Fruit fly (Drosophila melanogaster) whole organism, embryonic: ENCODE results near the gene kin17.
A peak's percentile ranks its signal among the peaks of the same experiment; 100 is the strongest.

Experiments
- Asciz ChIP-seq: fragments of 200-800 bp; sonication (Bioruptor generic); optimal IDR thresholded peaks from 2 replicates; lab custom pipeline; 2017; ENCODE audit warnings: missing biosample characterization, mild to moderate bottlenecking, missing genetic modification characterization, missing genetic modification reagents
- BEAF-32 ChIP-seq: fragments of 200-800 bp; sonication (Bioruptor generic); optimal IDR thresholded peaks from 3 replicates; lab custom pipeline; 2017; ENCODE audit warnings: missing biosample characterization, missing genetic modification characterization, mild to moderate bottlenecking, moderate library complexity, missing genetic modification reagents
- Bgb ChIP-seq: fragments of 200-800 bp; sonication (Bioruptor generic); IDR thresholded peaks from 2 replicates; pipeline ENCODE4 v1.3.6; 2022; ENCODE audit warnings: missing biosample characterization, missing genetic modification characterization; ENCODE audit not compliant: partially characterized antibody
- CG11456 ChIP-seq: fragments of 200-800 bp; sonication (Bioruptor generic); IDR thresholded peaks from 3 replicates; pipeline ENCODE4 v1.3.6; 2022; ENCODE audit warnings: missing biosample characterization, missing genetic modification characterization
- CG14050 ChIP-seq: fragments of 200-800 bp; sonication (Bioruptor generic); IDR thresholded peaks from 3 replicates; pipeline ENCODE4 v1.3.6; 2022; ENCODE audit warnings: missing biosample characterization, missing genetic modification characterization
- CG14441 ChIP-seq: fragments of 200-800 bp; sonication (Bioruptor generic); IDR thresholded peaks from 2 replicates; pipeline ENCODE4 v1.3.6; 2022; ENCODE audit warnings: missing biosample characterization, missing genetic modification characterization
- CG16813 ChIP-seq: fragments of 200-800 bp; sonication (Bioruptor generic); IDR thresholded peaks from 3 replicates; pipeline ENCODE4 v1.3.6; 2022; ENCODE audit warnings: missing biosample characterization, missing genetic modification characterization; ENCODE audit not compliant: partially characterized antibody
- CG17186 ChIP-seq: fragments of 200-800 bp; sonication (Bioruptor generic); optimal IDR thresholded peaks from 3 replicates; lab custom pipeline; 2017; ENCODE audit warnings: missing biosample characterization, missing genetic modification reagents, missing genetic modification characterization
- CG17912 ChIP-seq: fragments of 200-800 bp; sonication (Bioruptor generic); optimal IDR thresholded peaks from 2 replicates; lab custom pipeline; 2018; ENCODE audit warnings: missing biosample characterization, mild to moderate bottlenecking, missing genetic modification characterization
- CG2199 ChIP-seq: fragments of 200-800 bp; sonication (Bioruptor generic); IDR thresholded peaks from 3 replicates; pipeline ENCODE4 v1.3.6; 2022; ENCODE audit warnings: missing biosample characterization, missing genetic modification characterization
- CG2712 ChIP-seq: fragments of 200-800 bp; optimal IDR thresholded peaks from 3 replicates; lab custom pipeline; 2019; ENCODE audit warnings: missing biosample characterization, mild to moderate bottlenecking, missing genetic modification characterization, moderate library complexity
- CG3065 ChIP-seq: fragments of 200-800 bp; sonication (Bioruptor generic); optimal IDR thresholded peaks from 2 replicates; lab custom pipeline; 2016; ENCODE audit warnings: missing biosample characterization, missing genetic modification characterization
- CG4282 ChIP-seq: fragments of 200-800 bp; sonication (Bioruptor generic); optimal IDR thresholded peaks from 2 replicates; lab custom pipeline; 2016; ENCODE audit warnings: missing biosample characterization, missing genetic modification characterization
- CG4617 ChIP-seq: fragments of 200-800 bp; sonication (Bioruptor generic); optimal IDR thresholded peaks from 3 replicates; lab custom pipeline; 2016; ENCODE audit warnings: missing biosample characterization, missing genetic modification characterization, borderline replicate concordance
- CG6791 ChIP-seq: fragments of 200-800 bp; sonication (Bioruptor generic); IDR thresholded peaks from 3 replicates; pipeline ENCODE4 v1.3.6; 2022; ENCODE audit warnings: missing biosample characterization, missing genetic modification characterization; ENCODE audit not compliant: partially characterized antibody
- CG6813 ChIP-seq: fragments of 200-800 bp; sonication (Bioruptor generic); optimal IDR thresholded peaks from 2 replicates; lab custom pipeline; 2017; ENCODE audit warnings: missing biosample characterization, missing genetic modification characterization, mild to moderate bottlenecking, moderate library complexity, missing genetic modification reagents
- CG8359 ChIP-seq: fragments of 200-800 bp; sonication (Bioruptor generic); optimal IDR thresholded peaks from 2 replicates; lab custom pipeline; 2017; ENCODE audit warnings: missing biosample characterization, mild to moderate bottlenecking, missing genetic modification characterization, borderline replicate concordance
- CG8924 ChIP-seq: fragments of 200-800 bp; optimal IDR thresholded peaks from 3 replicates; lab custom pipeline; 2019; ENCODE audit warnings: missing biosample characterization, mild to moderate bottlenecking, missing genetic modification characterization, moderate library complexity
- CG9727 ChIP-seq: fragments of 200-800 bp; sonication (Bioruptor generic); optimal IDR thresholded peaks from 3 replicates; lab custom pipeline; 2017; ENCODE audit warnings: missing biosample characterization, mild to moderate bottlenecking, missing genetic modification characterization
- CG9876 ChIP-seq: fragments of 200-800 bp; sonication (Bioruptor generic); optimal IDR thresholded peaks from 2 replicates; lab custom pipeline; 2016; ENCODE audit warnings: missing biosample characterization, missing genetic modification characterization
- CG9932 ChIP-seq: fragments of 200-800 bp; sonication (Bioruptor generic); IDR thresholded peaks from 2 replicates; pipeline ENCODE4 v1.3.6; 2022; ENCODE audit warnings: missing biosample characterization, missing genetic modification characterization
- CTCF ChIP-seq: fragments of 200-800 bp; sonication (Bioruptor generic); optimal IDR thresholded peaks from 2 replicates; lab custom pipeline; 2017; ENCODE audit warnings: missing biosample characterization, mild to moderate bottlenecking, missing genetic modification characterization, moderate library complexity
- Dip2 ChIP-seq: fragments of 200-800 bp; sonication (Bioruptor generic); IDR thresholded peaks from 2 replicates; pipeline ENCODE4 v1.3.6; 2022; ENCODE audit warnings: missing biosample characterization, missing genetic modification characterization
- Lpt ChIP-seq: fragments of >200 bp; optimal IDR thresholded peaks from 2 replicates; lab custom pipeline; 2018; ENCODE audit warnings: missing biosample characterization, missing genetic modification characterization
- NC2β ChIP-seq: fragments of 200-800 bp; sonication (Bioruptor generic); optimal IDR thresholded peaks from 2 replicates; lab custom pipeline; 2016; ENCODE audit warnings: missing biosample characterization, missing genetic modification characterization
- Nf-YB ChIP-seq: fragments of 200-800 bp; sonication (Bioruptor generic); optimal IDR thresholded peaks from 3 replicates; lab custom pipeline; 2019; ENCODE audit warnings: missing biosample characterization, mild to moderate bottlenecking, missing genetic modification characterization, moderate library complexity
- Opbp ChIP-seq: fragments of 200-800 bp; sonication (Bioruptor generic); IDR thresholded peaks from 3 replicates; pipeline ENCODE4 v1.3.6; 2022; ENCODE audit warnings: missing biosample characterization, missing genetic modification characterization; ENCODE audit not compliant: partially characterized antibody
- Sox100B ChIP-seq: fragments of 200-800 bp; sonication (Bioruptor generic); optimal IDR thresholded peaks from 3 replicates; lab custom pipeline; 2018; ENCODE audit warnings: missing biosample characterization, mild to moderate bottlenecking, missing genetic modification characterization
- Sox102F ChIP-seq: fragments of 200-800 bp; sonication (Bioruptor generic); optimal IDR thresholded peaks from 2 replicates; lab custom pipeline; 2018; ENCODE audit warnings: missing biosample characterization, mild to moderate bottlenecking, missing genetic modification characterization, moderate library complexity
- TFAM ChIP-seq: fragments of 200-800 bp; sonication (Bioruptor generic); optimal IDR thresholded peaks from 2 replicates; lab custom pipeline; 2017; ENCODE audit warnings: missing biosample characterization, missing genetic modification characterization, inconsistent platforms
- Taf1 ChIP-seq: fragments of 200-800 bp; sonication (Bioruptor generic); IDR thresholded peaks from 2 replicates; pipeline ENCODE4 v1.3.6; 2022; ENCODE audit warnings: missing biosample characterization, missing genetic modification characterization
- amos ChIP-seq: fragments of 200-800 bp; sonication (Bioruptor generic); IDR thresholded peaks from 2 replicates; pipeline ENCODE4 v1.3.6; 2022; ENCODE audit warnings: missing biosample characterization, missing genetic modification characterization; ENCODE audit not compliant: partially characterized antibody
- bbx ChIP-seq: fragments of 200-800 bp; sonication (Bioruptor generic); IDR thresholded peaks from 2 replicates; pipeline ENCODE4 v1.3.6; 2022; ENCODE audit warnings: missing biosample characterization, missing genetic modification characterization; ENCODE audit not compliant: partially characterized antibody
- bsh ChIP-seq, 2 experiments: fragments of 200-800 bp; sonication (Bioruptor generic); optimal IDR thresholded peaks; 2 replicates each; lab custom pipeline; 2017 to 2018; ENCODE audit warnings: mild to moderate bottlenecking in 2 of 2, missing biosample characterization in 2 of 2, missing genetic modification characterization in 2 of 2, moderate library complexity in 1 of 2
- chm ChIP-seq: fragments of 200-800 bp; sonication (Bioruptor generic); IDR thresholded peaks from 2 replicates; pipeline ENCODE4 v1.3.6; 2022; ENCODE audit warnings: missing biosample characterization, missing genetic modification characterization
- crol ChIP-seq: fragments of 200-800 bp; sonication (Bioruptor generic); IDR thresholded peaks from 2 replicates; pipeline ENCODE4 v1.3.6; 2022; ENCODE audit warnings: missing biosample characterization, missing genetic modification characterization
- exex ChIP-seq: fragments of 200-800 bp; sonication (Bioruptor generic); optimal IDR thresholded peaks from 4 replicates; lab custom pipeline; 2018; ENCODE audit warnings: missing biosample characterization, mild to moderate bottlenecking, missing genetic modification characterization, moderate library complexity
- fd96Cb ChIP-seq: fragments of 200-800 bp; sonication (Bioruptor generic); optimal IDR thresholded peaks from 2 replicates; lab custom pipeline; 2018; ENCODE audit warnings: missing biosample characterization, mild to moderate bottlenecking, missing genetic modification characterization, moderate library complexity
- h ChIP-seq: fragments of >200 bp; optimal IDR thresholded peaks from 2 replicates; lab custom pipeline; 2017
- ind ChIP-seq: fragments of 200-800 bp; sonication (Bioruptor generic); optimal IDR thresholded peaks from 3 replicates; lab custom pipeline; 2016; ENCODE audit warnings: missing biosample characterization, missing genetic modification characterization
- insv ChIP-seq, 2 experiments: fragments of 200-800 bp; sonication (Bioruptor generic); optimal IDR thresholded peaks; 3 replicates each; lab custom pipeline; 2016 to 2018; ENCODE audit warnings: missing biosample characterization in 2 of 2, missing genetic modification characterization in 2 of 2
- knrl ChIP-seq: fragments of 200-800 bp; sonication (Bioruptor generic); IDR thresholded peaks from 3 replicates; pipeline ENCODE4 v1.3.6; 2022; ENCODE audit warnings: missing biosample characterization, missing genetic modification characterization; ENCODE audit not compliant: partially characterized antibody
- lola ChIP-seq, 3 experiments: fragments of >200 bp in 2 of 3; fragments of 200-800 bp in 1 of 3; sonication (Bioruptor generic) in 1 of 3; optimal IDR thresholded peaks; 2 replicates each; lab custom pipeline; 2017 to 2019; ENCODE audit warnings: missing biosample characterization in 3 of 3, missing genetic modification characterization in 3 of 3, mild to moderate bottlenecking in 1 of 3, moderate library complexity in 1 of 3
- mam ChIP-seq: fragments of 200-800 bp; sonication (Bioruptor generic); optimal IDR thresholded peaks from 3 replicates; lab custom pipeline; 2016; ENCODE audit warnings: missing biosample characterization, missing genetic modification characterization
- nmo ChIP-seq: fragments of 200-800 bp; sonication (Bioruptor generic); optimal IDR thresholded peaks from 2 replicates; lab custom pipeline; 2018; ENCODE audit warnings: missing biosample characterization, mild to moderate bottlenecking, missing genetic modification characterization, moderate library complexity
- psq ChIP-seq: fragments of 200-800 bp; sonication (Bioruptor generic); optimal IDR thresholded peaks from 2 replicates; lab custom pipeline; 2017; ENCODE audit warnings: missing biosample characterization, missing genetic modification characterization
- row ChIP-seq: fragments of 200-800 bp; sonication (Bioruptor generic); IDR thresholded peaks from 3 replicates; pipeline ENCODE4 v1.3.6; 2022; ENCODE audit warnings: missing biosample characterization, missing genetic modification characterization
- stwl ChIP-seq: fragments of 200-800 bp; sonication (Bioruptor generic); optimal IDR thresholded peaks from 3 replicates; lab custom pipeline; 2018; ENCODE audit warnings: missing biosample characterization, mild to moderate bottlenecking, missing genetic modification characterization, moderate library complexity
- toy ChIP-seq: fragments of 200-800 bp; sonication (Bioruptor generic); IDR thresholded peaks from 2 replicates; pipeline ENCODE4 v1.3.6; 2022; ENCODE audit warnings: missing biosample characterization, missing genetic modification characterization
- usp ChIP-seq: fragments of >200 bp; optimal IDR thresholded peaks from 2 replicates; lab custom pipeline; 2017; ENCODE audit warnings: missing biosample characterization, missing genetic modification characterization
- zfh1 ChIP-seq: fragments of 200-800 bp; sonication (Bioruptor generic); IDR thresholded peaks from 3 replicates; pipeline ENCODE4 v1.3.6; 2022; ENCODE audit warnings: missing biosample characterization, missing genetic modification characterization

kin17 gene

dm6 chr3L:20320044-20320443 is 36.6 kb upstream of the kin17 start:
- no peak for TF ChIP-seq CG17912
- no peak for TF ChIP-seq fd96Cb
- peak; percentile 49; the same call in 1 of the 3 replicates for TF ChIP-seq knrl (GFP tag; lab: Robert Waterston, UW)
- no peak for TF ChIP-seq lola (GFP tag; optimal IDR thresholded peaks at IDR 0.05; lab: Kevin White, UChicago)
- TF ChIP-seq CG8924 (tag; lab: Kevin White, UChicago) = no peak
- peak; percentile 12 for TF ChIP-seq stwl (tag; lab: Kevin White, UChicago)
- peak; percentile 65 for TF ChIP-seq Bgb (GFP tag; lab: Robert Waterston, UW)
- TF ChIP-seq Lpt (GFP tag; lab: Kevin White, UChicago) = no peak
- TF ChIP-seq CG16813 (GFP tag; lab: Robert Waterston, UW) = peak; percentile 53
- TF ChIP-seq CG4282 (GFP tag; lab: Kevin White, UChicago) = no peak
- TF ChIP-seq exex (tag; lab: Kevin White, UChicago) = no peak
- TF ChIP-seq CG14441 (GFP tag; lab: Robert Waterston, UW) = no peak
- TF ChIP-seq CG11456 = peak; percentile 42; the same call in 1 of the 3 replicates
- peak; percentile 82 for TF ChIP-seq CG2199 (GFP tag; lab: Robert Waterston, UW)
- no peak for TF ChIP-seq CG6813 (GFP tag; lab: Kevin White, UChicago)
- TF ChIP-seq CG14050 (GFP tag; lab: Robert Waterston, UW) = no peak
- TF ChIP-seq NC2β = no peak
- TF ChIP-seq h (lab: Kevin White, UChicago) = no peak
- no peak for TF ChIP-seq CG2712 (tag; lab: Kevin White, UChicago)
- peak; percentile 43; the same call in 1 of the 2 replicates for TF ChIP-seq bbx (GFP tag; lab: Robert Waterston, UW)
- no peak for TF ChIP-seq row
- TF ChIP-seq Dip2 (GFP tag; lab: Robert Waterston, UW) = no peak
- TF ChIP-seq TFAM (GFP tag; lab: Kevin White, UChicago) = no peak
- peak; percentile 51; the same call in 2 of the 3 replicates for TF ChIP-seq CG6791
- TF ChIP-seq toy = no peak
- TF ChIP-seq CG17186 = no peak
- peak; percentile 91 for TF ChIP-seq CTCF
- peak; percentile 52 for TF ChIP-seq BEAF-32 (GFP tag; lab: Kevin White, UChicago)
- no peak for TF ChIP-seq psq (GFP tag; lab: Kevin White, UChicago)
- peak; percentile 57 for TF ChIP-seq amos
- no peak for TF ChIP-seq Opbp (GFP tag; lab: Robert Waterston, UW)
- 0 out of 2 replicates have a peak, but pooled peaks have one; percentile 14 for TF ChIP-seq CG9932 (GFP tag; lab: Robert Waterston, UW)
- TF ChIP-seq mam (GFP tag; lab: Kevin White, UChicago) = no peak
- TF ChIP-seq insv (GFP tag; optimal IDR thresholded peaks at IDR 0.05; lab: Kevin White, UChicago) = no peak
- no peak for TF ChIP-seq Taf1
- TF ChIP-seq, all 482 proteins: peak for 12

- TF ChIP-seq CG8359 (GFP tag; lab: Kevin White, UChicago) (no peak), CG3065 (no peak), bsh (GFP tag; optimal IDR thresholded peaks at IDR 0.05; lab: Kevin White, UChicago) (no peak), CG9727 (GFP tag; lab: Kevin White, UChicago) (no peak), knrl (GFP tag; lab: Robert Waterston, UW) (no peak), Sox100B (no peak), Asciz (no peak), CG9932 (GFP tag; lab: Robert Waterston, UW) (no peak), chm (GFP tag; lab: Robert Waterston, UW) (no peak), usp (no peak), bbx (GFP tag; lab: Robert Waterston, UW) (no peak), CG9876 (GFP tag; lab: Kevin White, UChicago) (no peak), Sox102F (no peak), nmo (GFP tag; lab: Kevin White, UChicago) (no peak), ind (GFP tag; lab: Kevin White, UChicago) (no peak), CG4617 (GFP tag; lab: Kevin White, UChicago) (no peak), crol (GFP tag; lab: Robert Waterston, UW) (no peak), Nf-YB (GFP tag; lab: Kevin White, UChicago) (no peak), zfh1 (GFP tag; lab: Robert Waterston, UW) (no peak), CG14441 (GFP tag; lab: Robert Waterston, UW) (no peak)
Measured at dm6 chr3L:20320652-20321051, 36.0 kb upstream of the kin17 start, which contains the start of gene Spn77Bb. TSS of gene Spn77Bb (plus strand) at chr3L:20320952.
